Worm (Caenorhabditis elegans): Measurements from ENCODE around the gene grsp-4.

grsp-4 gene

ce11 chrV:7629504-7629903 is 4.8 kb downstream of the grsp-4 start, which contains the start of gene srd-30:
srd-30 (plus strand) TSS chrV:7629804.
- TF ChIP-seq fkh-3 (tag; optimal IDR thresholded peaks at IDR 0.05) (no peak), die-1 (tag; optimal IDR thresholded peaks at IDR 0.05) (no peak), ztf-3 (GFP tag; optimal IDR thresholded peaks at IDR 0.05) (no peak), madf-8 (GFP tag; conservative IDR thresholded peaks at IDR 0.05) (no peak), snpc-1.1 (tag; optimal IDR thresholded peaks at IDR 0.05; ENCODE audit: insufficient read depth) (no peak), xnd-1 (tag; optimal IDR thresholded peaks at IDR 0.05) (no peak), ZK185.1 (tag; optimal IDR thresholded peaks at IDR 0.05; ENCODE audit: poor library complexity, severe bottlenecking) (no peak), F22D6.2 (tag; optimal IDR thresholded peaks at IDR 0.05) (no peak), B0035.1 (tag; optimal IDR thresholded peaks at IDR 0.05) (no peak)

DNA sequence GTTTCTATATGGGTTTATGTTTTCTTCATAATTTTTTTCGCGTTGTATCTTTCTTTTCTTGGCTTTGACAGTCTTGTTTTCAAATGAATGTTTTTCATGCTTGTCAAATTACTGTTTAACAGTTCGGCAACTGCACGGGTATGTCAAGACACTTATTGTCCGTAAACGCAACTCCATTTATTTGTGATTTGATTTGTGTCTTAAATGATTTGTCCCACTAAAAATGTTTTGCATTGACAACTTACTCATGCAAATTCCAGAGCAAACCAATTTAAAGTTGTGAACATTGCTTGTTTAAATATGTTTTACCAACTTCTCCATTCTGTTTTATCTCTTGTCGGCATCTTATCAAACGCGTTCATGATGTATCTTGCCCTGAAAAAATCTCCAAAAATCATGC is 7.0 kb downstream of the grsp-4 start, which contains the start of gene srd-25:
srd-25 (plus strand) TSS at position 301 of the 400 bp plus-strand sequence.
- TF ChIP-seq C06A6.2 (GFP tag; conservative IDR thresholded peaks at IDR 0.05) (no peak), lin-35 (GFP tag; optimal IDR thresholded peaks at IDR 0.05) (no peak), K11D2.4 (GFP tag; IDR thresholded peaks at IDR 0.05) (no peak)

ce11 chrV:7634657-7635056 is 9.9 kb downstream of the grsp-4 start, which contains the start of gene srd-31:
srd-31 (minus strand) TSS chrV:7634757.
- no peak for TF ChIP-seq snpc-4 (GFP tag; optimal IDR thresholded peaks at IDR 0.05)
- TF ChIP-seq snpc-4 (tag; optimal IDR thresholded peaks at IDR 0.05) = no peak
- no peak for TF ChIP-seq snpc-1.3 (tag; optimal IDR thresholded peaks at IDR 0.05; ENCODE audit: insufficient read depth)
- TF ChIP-seq athp-1 (tag; optimal IDR thresholded peaks at IDR 0.05) = no peak
- no peak for TF ChIP-seq F57A8.1 (GFP tag; optimal IDR thresholded peaks at IDR 0.05)
- no peak for TF ChIP-seq lin-26 (GFP tag; IDR thresholded peaks at IDR 0.05)
- TF ChIP-seq Y79H2A.3 (GFP tag; conservative IDR thresholded peaks at IDR 0.05) = no peak
- no peak for TF ChIP-seq ztf-28 (GFP tag; IDR thresholded peaks at IDR 0.05)
- TF ChIP-seq Y53F4B.3 (GFP tag; IDR thresholded peaks at IDR 0.05) = no peak
- TF ChIP-seq F49E8.2 (tag; optimal IDR thresholded peaks at IDR 0.05; ENCODE audit: insufficient read depth) = no peak
- TF ChIP-seq ceh-27 (GFP tag; optimal IDR thresholded peaks at IDR 0.05) = no peak
- TF ChIP-seq cebp-2 (GFP tag; IDR thresholded peaks at IDR 0.05) = no peak
- no peak for TF ChIP-seq ztf-18 (tag; optimal IDR thresholded peaks at IDR 0.05)
- TF ChIP-seq lin-40 (tag; optimal IDR thresholded peaks at IDR 0.05) = no peak

- no peak for TF ChIP-seq Y95B8A.8 (GFP tag; IDR thresholded peaks at IDR 0.05)
- no peak for TF ChIP-seq T07F8.4 (tag; optimal IDR thresholded peaks at IDR 0.05)
- no peak for TF ChIP-seq F49E8.2 (tag; optimal IDR thresholded peaks at IDR 0.05; ENCODE audit: insufficient read depth)
- no peak for TF ChIP-seq him-1 (tag; optimal IDR thresholded peaks at IDR 0.05)
- no peak for TF ChIP-seq akir-1 (GFP tag; optimal IDR thresholded peaks at IDR 0.05)
- no peak for TF ChIP-seq egrh-3 (GFP tag; IDR thresholded peaks at IDR 0.05)
- no peak for TF ChIP-seq F33H1.4 (GFP tag; IDR thresholded peaks at IDR 0.05)
- no peak for TF ChIP-seq nhr-80 (tag; optimal IDR thresholded peaks at IDR 0.05)
These were observed 10.7 kb downstream of the grsp-4 start, which contains the start of gene srd-29 for ce11 chrV:7635469-7635868. srd-29 (plus strand) TSS chrV:7635769.
